Worm (Caenorhabditis elegans): ENCODE data around the gene fbxa-73.
A peak's percentile ranks its signal among the peaks of the same experiment; 100 is the strongest.
"Not testable (repeated sequence)": the region's sequence is repeated elsewhere in the genome, so short reads cannot be mapped to it uniquely, and the experiment has no call there.

The fbxa-73 gene

ce11 chrIII:2259329-2259728 lies 6.1 kb downstream of the fbxa-73 start:
- TF ChIP-seq set-16 (GFP tag; IDR thresholded peaks at IDR 0.05): no peak

DNA sequence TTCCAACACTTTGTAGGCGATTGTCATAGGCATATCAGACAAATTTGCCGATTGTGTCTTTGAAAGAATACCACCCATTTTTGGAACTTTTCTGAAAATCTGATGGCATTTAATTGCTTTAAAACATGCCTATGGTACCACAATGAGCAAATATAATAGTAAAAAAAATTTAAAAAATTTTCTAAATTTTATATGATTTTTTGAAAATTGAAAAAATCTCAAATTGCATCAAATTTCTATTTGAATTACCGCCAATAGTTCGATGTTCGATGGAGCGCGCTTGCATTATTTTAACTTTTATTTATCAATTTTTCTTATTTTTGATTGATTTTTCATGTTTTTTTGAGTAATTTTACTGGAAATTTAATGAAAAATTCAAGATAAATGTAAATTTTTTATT lies 8.1 kb downstream of the fbxa-73 start, which contains the start of gene fbxa-42:
Gene fbxa-42, minus strand, starts transcription at position 101 of the 400 bp plus-strand sequence.
- TF ChIP-seq Y48G9A.11 (GFP tag; IDR thresholded peaks at IDR 0.05); unc-39 (tag; optimal IDR thresholded peaks at IDR 0.05); D1046.2 (GFP tag; IDR thresholded peaks at IDR 0.05): not testable (repeated sequence)

DNA sequence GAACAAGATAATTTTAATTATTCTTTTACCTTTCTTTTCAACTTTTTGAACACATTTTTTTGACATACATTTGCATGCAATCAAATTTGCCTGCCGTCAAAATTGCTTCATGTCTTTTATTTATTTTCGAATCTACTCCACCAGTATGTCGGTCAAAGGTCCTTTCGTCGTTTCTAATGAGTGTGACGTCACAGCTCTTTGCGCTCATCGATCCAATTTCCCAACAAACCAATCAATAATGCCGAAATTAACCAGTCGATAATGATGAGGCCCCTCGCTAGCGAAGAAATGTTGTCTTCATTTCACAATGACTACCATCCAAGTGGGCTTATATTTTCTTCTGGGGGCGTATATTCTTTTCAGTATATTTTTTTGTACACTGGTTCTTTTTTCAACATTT lies 9.7 kb downstream of the fbxa-73 start, which contains the start of gene Y54F10BM.6:
Gene Y54F10BM.6, plus strand, starts transcription at position 301 of the 400 bp plus-strand sequence.
- TF ChIP-seq dmd-8 (GFP tag; IDR thresholded peaks at IDR 0.05): no peak
- TF ChIP-seq D1046.2 (GFP tag; IDR thresholded peaks at IDR 0.05): no peak
- TF ChIP-seq ztf-7 (tag; optimal IDR thresholded peaks at IDR 0.05): no peak
- no peak for TF ChIP-seq dmd-9 (GFP tag; IDR thresholded peaks at IDR 0.05)
- no peak for TF ChIP-seq Y5F2A.4 (GFP tag; optimal IDR thresholded peaks at IDR 0.05)

DNA sequence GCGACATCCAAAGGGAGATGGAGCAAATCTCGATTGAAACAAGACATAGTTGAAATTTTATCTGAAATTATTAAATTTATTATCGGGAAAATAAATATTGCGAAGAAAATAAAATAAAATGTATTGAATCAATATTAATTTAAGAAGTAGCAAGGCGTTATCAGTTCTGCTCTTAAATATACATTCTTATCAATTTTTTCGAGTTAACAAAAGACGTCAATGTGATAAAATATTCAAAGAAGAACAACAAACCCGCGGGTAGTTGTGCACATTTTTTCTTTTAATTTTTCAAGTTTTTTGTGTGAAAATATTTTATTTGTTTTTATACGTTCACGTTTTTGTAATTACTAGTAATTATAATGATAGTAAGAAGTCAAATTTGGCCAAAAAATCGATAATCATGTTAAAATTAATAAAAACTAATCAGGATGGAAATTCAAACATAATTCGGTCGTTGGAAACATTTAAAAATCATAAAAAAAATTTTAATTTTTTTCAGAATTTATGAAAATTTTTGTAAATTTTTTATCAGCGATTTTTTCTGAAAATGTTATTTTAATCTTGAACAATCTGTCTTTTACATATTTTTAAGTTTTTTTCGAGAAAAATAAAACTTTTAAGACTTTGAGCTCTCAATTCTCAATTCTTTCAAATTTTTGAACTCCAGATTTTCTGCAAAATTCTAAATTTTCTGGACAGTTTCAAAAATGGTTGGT lies 12.9 kb downstream of the fbxa-73 start, which contains the start of gene fbxa-9:
Gene fbxa-9, plus strand, starts transcription at position 666 of the 716 bp plus-strand sequence.
- no peak for TF ChIP-seq nhr-6 (tag; optimal IDR thresholded peaks at IDR 0.05)
- TF ChIP-seq nhr-28 (tag; optimal IDR thresholded peaks at IDR 0.05): peak; percentile 42
- TF ChIP-seq nhr-41 (GFP tag; IDR thresholded peaks at IDR 0.05): no peak
- TF ChIP-seq ztf-7 (tag; optimal IDR thresholded peaks at IDR 0.05): no peak
- TF ChIP-seq pqm-1 (tag; optimal IDR thresholded peaks at IDR 0.05): peak; percentile 55

DNA sequence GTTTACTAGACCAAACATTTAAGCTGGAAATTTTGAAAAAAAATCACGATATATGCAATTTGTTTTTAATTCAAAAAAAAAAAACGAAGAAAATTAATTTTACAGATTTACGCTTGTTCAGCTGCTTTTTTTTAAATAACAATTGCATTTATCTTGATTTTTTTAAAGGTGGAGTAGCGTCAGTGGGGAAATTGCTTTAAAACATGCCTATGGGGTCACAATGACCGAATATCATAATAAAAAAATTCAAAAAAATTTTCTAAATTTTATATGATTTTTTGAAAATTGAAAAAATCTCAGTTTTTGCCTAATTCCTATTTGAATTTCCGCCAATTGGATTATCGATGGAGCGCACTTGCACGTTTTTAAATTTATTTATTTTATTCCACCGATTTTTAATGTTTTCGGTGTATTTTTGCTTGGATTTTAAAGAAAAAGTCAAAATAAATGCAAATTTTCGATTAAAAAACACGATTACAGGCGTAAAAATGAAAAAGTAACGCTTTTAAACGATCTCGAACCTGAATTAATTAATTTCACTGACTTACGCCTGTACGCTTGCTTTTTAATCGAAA lies 17.9 kb downstream of the fbxa-73 start:
- TF ChIP-seq lin-38 (GFP tag; IDR thresholded peaks at IDR 0.05): peak; percentile 67

DNA sequence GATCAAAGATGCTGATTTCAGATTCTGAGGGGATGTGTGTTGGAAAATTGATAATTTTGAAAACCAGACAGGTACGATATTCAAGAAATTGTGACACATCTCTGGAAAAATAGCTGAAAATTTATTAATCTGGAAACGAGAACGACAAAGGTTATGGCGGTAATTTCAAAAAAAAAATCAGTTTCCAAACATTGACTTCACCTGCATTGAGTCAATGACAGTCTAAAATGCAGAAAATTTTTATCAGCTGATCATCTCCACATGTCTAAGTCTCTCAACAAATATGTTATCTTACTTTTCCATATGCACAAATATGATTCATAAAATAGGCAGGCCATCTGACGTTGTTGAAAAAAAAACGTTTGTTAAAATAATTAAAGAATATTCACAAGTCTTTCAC lies 18.8 kb downstream of the fbxa-73 start, which contains the start of gene fbxa-48:
Gene fbxa-48, minus strand, starts transcription at position 101 of the 400 bp plus-strand sequence.
- TF ChIP-seq pqm-1 (tag; optimal IDR thresholded peaks at IDR 0.05) (peak; percentile 5), snpc-4 (tag; optimal IDR thresholded peaks at IDR 0.05) (no peak)

- TF ChIP-seq ZK337.2 (GFP tag; IDR thresholded peaks at IDR 0.05) (no peak), aha-1 (tag) (no peak), hif-1 (tag; optimal IDR thresholded peaks at IDR 0.05) (no peak), ceh-32 (tag; optimal IDR thresholded peaks at IDR 0.05; ENCODE audit: poor library complexity) (no peak)
Observed at ce11 chrIII:2272732-2273131, 19.5 kb downstream of the fbxa-73 start, which contains the start of gene fbxa-39. Gene fbxa-39 (plus strand): TSS chrIII:2273032.

ce11 chrIII:2276842-2277241 lies 23.6 kb downstream of the fbxa-73 start, which contains the start of gene Y54F10BM.21:
Gene Y54F10BM.21 (plus strand): TSS chrIII:2277142.
- TF ChIP-seq ztf-11 (tag; optimal IDR thresholded peaks at IDR 0.05): no peak
- no peak for TF ChIP-seq nhr-28 (tag; optimal IDR thresholded peaks at IDR 0.05)
- no peak for TF ChIP-seq ctbp-1 (GFP tag; IDR thresholded peaks at IDR 0.05)
- no peak for TF ChIP-seq hif-1 (tag; optimal IDR thresholded peaks at IDR 0.05)
- no peak for TF ChIP-seq daf-19 (GFP tag; conservative IDR thresholded peaks at IDR 0.05)
- TF ChIP-seq egl-43 (GFP tag; IDR thresholded peaks at IDR 0.05): no peak
- no peak for TF ChIP-seq ces-1 (GFP tag; optimal IDR thresholded peaks at IDR 0.05)
- no peak for TF ChIP-seq mxl-2 (GFP tag; conservative IDR thresholded peaks at IDR 0.05)
- TF ChIP-seq madf-9 (GFP tag; conservative IDR thresholded peaks at IDR 0.05): no peak
- TF ChIP-seq dve-1 (tag; optimal IDR thresholded peaks at IDR 0.05; ENCODE audit: insufficient read depth): no peak
- TF ChIP-seq lsy-2 (tag; optimal IDR thresholded peaks at IDR 0.05): no peak

All from whole organism, L4 larva.